Worm (Caenorhabditis elegans) whole organism, L3 larva: Measurements from ENCODE around the gene sri-50.

Source experiments
- aly-2 ChIP-seq: fragments of 150-350 bp; optimal IDR thresholded peaks from 2 replicates; lab custom pipeline; 2014; ENCODE audit warnings: missing biosample characterization, missing genetic modification characterization
- ama-1 ChIP-seq: fragments of 150-350 bp; optimal IDR thresholded peaks from 2 replicates; lab custom pipeline; 2018
- daf-12 ChIP-seq: fragments of 150-350 bp; optimal IDR thresholded peaks from 2 replicates; lab custom pipeline; 2014; ENCODE audit warnings: missing biosample characterization, missing genetic modification reagents, missing genetic modification characterization
- fkh-10 ChIP-seq: sonication (generic microtip); optimal IDR thresholded peaks from 2 replicates; lab custom pipeline; 2017; ENCODE audit warnings: missing biosample characterization, missing genetic modification reagents, missing genetic modification characterization
- nhr-12 ChIP-seq: fragments of 150-350 bp; optimal IDR thresholded peaks from 2 replicates; lab custom pipeline; 2014; ENCODE audit warnings: missing biosample characterization, missing genetic modification characterization
- nhr-25 ChIP-seq: sonication (generic microtip); optimal IDR thresholded peaks from 2 replicates; lab custom pipeline; 2017; ENCODE audit warnings: missing biosample characterization, missing genetic modification characterization
- pha-4 ChIP-seq: fragments of 150-350 bp; optimal IDR thresholded peaks from 2 replicates; lab custom pipeline; 2014; ENCODE audit warnings: missing biosample characterization, missing genetic modification reagents, missing genetic modification characterization
- snpc-4 ChIP-seq: fragments of 150-350 bp; optimal IDR thresholded peaks from 2 replicates; lab custom pipeline; 2014; ENCODE audit warnings: missing biosample characterization, missing genetic modification characterization
- tbx-2 ChIP-seq: sonication (generic microtip); optimal IDR thresholded peaks from 2 replicates; lab custom pipeline; 2016; ENCODE audit warnings: mild to moderate bottlenecking, missing genetic modification characterization, missing compliant biosample characterization
- ztf-4 ChIP-seq: fragments of 150-350 bp; optimal IDR thresholded peaks from 2 replicates; lab custom pipeline; 2014; ENCODE audit warnings: missing biosample characterization, missing genetic modification characterization

- no peak for TF ChIP-seq pha-4 (tag; lab: Kevin White, UChicago)
- no peak for TF ChIP-seq fkh-10
- TF ChIP-seq ama-1 = no peak
- no peak for TF ChIP-seq nhr-12 (tag; lab: Kevin White, UChicago)
- TF ChIP-seq snpc-4 (tag; lab: Kevin White, UChicago) = no peak
- TF ChIP-seq aly-2 = no peak
- TF ChIP-seq nhr-25 (tag; lab: Kevin White, UChicago) = no peak
- TF ChIP-seq ztf-4 (tag; lab: Kevin White, UChicago) = no peak
- no peak for TF ChIP-seq tbx-2 (tag; lab: Kevin White, UChicago)
- TF ChIP-seq daf-12 (tag; lab: Kevin White, UChicago) = no peak
Measured at ce11 chrII:3185848-3186247, 17.7 kb upstream of the sri-50 start.
